Fruit fly (Drosophila melanogaster): ENCODE results near the gene CG14659.

The CG14659 gene

DNA sequence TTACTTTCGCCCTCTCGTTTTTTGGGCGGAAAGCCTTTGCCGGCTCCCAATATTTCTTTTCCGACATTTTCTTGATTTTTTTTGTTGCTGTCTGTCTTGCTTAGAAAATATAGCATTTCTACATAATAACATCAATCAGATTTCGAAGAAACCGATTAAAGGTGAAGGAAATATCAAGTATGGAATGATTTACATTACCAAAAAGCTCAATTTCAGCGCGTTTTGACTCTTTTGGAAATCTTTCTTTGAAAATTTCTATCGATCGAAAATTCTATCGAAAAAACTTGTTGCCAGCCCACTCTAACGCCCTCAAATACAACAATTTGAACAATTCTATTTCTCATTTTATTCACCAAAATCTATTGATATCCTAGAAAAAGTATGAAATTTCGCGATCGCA is at the start of gene CG14659:
TSS of gene CG14659 (minus strand) at position 101 of the 400 bp plus-strand sequence.
- peak; percentile 59 for TF ChIP-seq Dfd (GFP tag; optimal IDR thresholded peaks at IDR 0.05)
- no peak for TF ChIP-seq sv (GFP tag; optimal IDR thresholded peaks at IDR 0.05)

DNA sequence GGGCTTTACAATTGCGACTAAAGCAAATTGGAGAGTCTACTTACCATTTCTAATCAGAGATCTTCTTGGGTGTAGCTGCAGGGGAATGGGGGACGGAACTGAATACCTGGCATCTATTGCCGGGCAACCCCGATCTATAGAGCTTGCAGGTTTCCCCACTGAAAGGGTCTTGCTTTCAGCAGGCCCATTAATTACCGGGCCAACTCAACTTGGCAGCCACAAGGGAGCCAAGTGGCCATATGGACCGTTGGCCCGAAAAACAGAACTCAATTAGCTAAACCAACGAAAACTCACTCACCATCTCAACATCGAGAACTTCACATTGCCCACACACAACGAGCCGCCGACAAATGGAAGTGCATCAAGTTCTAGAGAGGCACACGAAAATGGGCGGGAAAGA is 47.3 kb upstream of the CG14659 start, which contains the start of gene laf:
TSS of gene laf (minus strand) at position 101 of the 400 bp plus-strand sequence.
- TF ChIP-seq Jra (GFP tag; optimal IDR thresholded peaks at IDR 0.05), result no peak
- TF ChIP-seq GATAd (GFP tag; optimal IDR thresholded peaks at IDR 0.05), result no peak
- TF ChIP-seq CrebA (GFP tag; optimal IDR thresholded peaks at IDR 0.05; ENCODE audit: borderline replicate concordance), result no peak
- TF ChIP-seq Hnf4 (GFP tag; optimal IDR thresholded peaks at IDR 0.05), result no peak

DNA sequence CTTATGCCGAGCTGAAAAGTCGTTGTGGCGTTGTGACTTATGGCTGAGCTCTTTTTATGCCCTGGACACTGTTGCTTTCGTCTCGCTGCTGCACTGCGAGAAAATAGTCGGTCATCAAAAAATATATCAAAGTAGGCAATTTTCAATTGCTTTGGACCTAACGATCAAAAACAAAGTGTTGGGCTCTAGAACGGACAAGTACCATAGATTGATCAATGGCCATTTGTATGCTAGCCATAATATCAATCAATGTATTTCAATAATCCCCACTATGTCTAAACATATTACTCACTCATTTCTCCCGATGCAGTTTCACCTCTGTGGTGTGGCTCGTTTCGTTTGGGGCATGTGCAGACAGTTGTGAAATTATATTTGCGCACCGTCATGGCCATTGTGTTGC is 42.7 kb upstream of the CG14659 start:
- TF ChIP-seq Sp1 (GFP tag; optimal IDR thresholded peaks at IDR 0.05) (peak; percentile 69), Hr78 (GFP tag; optimal IDR thresholded peaks at IDR 0.05) (no peak), foxo (GFP tag; optimal IDR thresholded peaks at IDR 0.05) (peak in 1 of 2 experiments; percentile 75), dsf (GFP tag; optimal IDR thresholded peaks at IDR 0.05; ENCODE audit: borderline replicate concordance) (no peak), br (GFP tag; optimal IDR thresholded peaks at IDR 0.05) (peak; percentile 79), ey (GFP tag; optimal IDR thresholded peaks at IDR 0.05) (peak; percentile 78), HLH106 (tag; optimal IDR thresholded peaks at IDR 0.05) (peak; percentile 70), CG9705 (GFP tag; optimal IDR thresholded peaks at IDR 0.05) (peak; percentile 22), fru (GFP tag; optimal IDR thresholded peaks at IDR 0.05) (peak; percentile 84), rgr (GFP tag; optimal IDR thresholded peaks at IDR 0.05) (peak; percentile 69), OdsH (GFP tag; optimal IDR thresholded peaks at IDR 0.05) (peak; percentile 73), Vsx2 (GFP tag; optimal IDR thresholded peaks at IDR 0.05; ENCODE audit: partially characterized antibody) (no peak), sage (GFP tag; optimal IDR thresholded peaks at IDR 0.05) (peak; percentile 16), CG32264 (GFP tag; optimal IDR thresholded peaks at IDR 0.05) (peak; percentile 31), CrebA (GFP tag; optimal IDR thresholded peaks at IDR 0.05; ENCODE audit: borderline replicate concordance) (no peak), psq (GFP tag; optimal IDR thresholded peaks at IDR 0.05) (peak; percentile 61), h (GFP tag; optimal IDR thresholded peaks at IDR 0.05) (peak; percentile 79), woc (GFP tag; optimal IDR thresholded peaks at IDR 0.05) (peak; percentile 67), tai (GFP tag; optimal IDR thresholded peaks at IDR 0.05) (no peak), dmrt93B (GFP tag; optimal IDR thresholded peaks at IDR 0.05) (peak; percentile 35), Dif (GFP tag; optimal IDR thresholded peaks at IDR 0.05; ENCODE audit: partially characterized antibody) (no peak), lola (GFP tag; optimal IDR thresholded peaks at IDR 0.05) (no peak)

DNA sequence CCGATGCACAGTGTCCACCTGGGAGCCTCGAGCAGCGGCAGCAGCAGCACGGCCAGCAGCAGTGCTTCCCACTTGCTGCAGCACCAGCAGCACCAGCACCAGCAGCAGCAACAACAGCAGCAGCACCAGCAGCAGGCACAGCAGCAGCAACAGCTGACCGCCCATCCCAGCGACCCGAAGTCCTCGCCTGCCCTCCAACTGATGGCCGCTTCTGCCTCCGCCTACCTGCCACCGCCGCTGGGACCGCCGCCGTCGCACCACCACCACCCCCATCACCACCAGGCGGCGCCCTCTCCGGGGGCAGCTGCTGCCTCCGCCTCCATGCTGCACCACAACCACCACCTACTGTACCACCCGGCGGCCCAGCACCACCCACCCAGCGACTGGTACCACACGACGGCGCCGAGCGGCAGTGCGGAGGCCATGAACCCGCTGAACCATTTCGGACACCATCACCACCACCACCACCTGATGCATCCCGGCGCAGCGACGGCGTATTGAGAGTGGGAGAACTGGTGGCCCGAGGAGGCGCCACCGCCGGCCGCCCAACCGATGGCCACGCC is 37.6 kb upstream of the CG14659 start:
- peak; percentile 95 for TF ChIP-seq Dfd (GFP tag; optimal IDR thresholded peaks at IDR 0.05)
- TF ChIP-seq h (GFP tag; optimal IDR thresholded peaks at IDR 0.05), result no peak

- TF ChIP-seq foxo (GFP tag; optimal IDR thresholded peaks at IDR 0.05) (no peak), usp (GFP tag; optimal IDR thresholded peaks at IDR 0.05) (no peak), GATAd (GFP tag; optimal IDR thresholded peaks at IDR 0.05) (no peak), Rel (GFP tag; optimal IDR thresholded peaks at IDR 0.05) (no peak), Rel (tag; optimal IDR thresholded peaks at IDR 0.05) (no peak), ey (GFP tag; optimal IDR thresholded peaks at IDR 0.05) (no peak), Jra (GFP tag; optimal IDR thresholded peaks at IDR 0.05) (no peak), CG9705 (GFP tag; optimal IDR thresholded peaks at IDR 0.05) (no peak), pan (optimal IDR thresholded peaks at IDR 0.05) (no peak), Abd-B (GFP tag; optimal IDR thresholded peaks at IDR 0.05) (no peak), Myc (optimal IDR thresholded peaks at IDR 0.05) (no peak), CG32264 (GFP tag; optimal IDR thresholded peaks at IDR 0.05) (no peak), dmrt93B (GFP tag; optimal IDR thresholded peaks at IDR 0.05) (no peak), br (GFP tag; optimal IDR thresholded peaks at IDR 0.05) (no peak), Mio (GFP tag; optimal IDR thresholded peaks at IDR 0.05) (no peak), dsf (GFP tag; optimal IDR thresholded peaks at IDR 0.05; ENCODE audit: borderline replicate concordance) (no peak), h (GFP tag; optimal IDR thresholded peaks at IDR 0.05) (no peak), brk (GFP tag; optimal IDR thresholded peaks at IDR 0.05) (no peak), OdsH (GFP tag; optimal IDR thresholded peaks at IDR 0.05) (no peak)
These were observed 35.8 kb upstream of the CG14659 start for dm6 chr3R:4866916-4867315.

Data from whole organism, wandering third instar larva.